Worm (Caenorhabditis elegans): Measurements from ENCODE around the gene cln-3.1.

The cln-3.1 gene

ce11 chrV:11314025-11314880 lies 48.8 kb upstream of the cln-3.1 start (continued):
- TF ChIP-seq ets-4 (GFP tag; optimal IDR thresholded peaks at IDR 0.05) (peak; percentile 99), snpc-1.1 (tag; optimal IDR thresholded peaks at IDR 0.05; ENCODE audit: insufficient read depth) (peak; percentile 87), snpc-1.3 (tag; optimal IDR thresholded peaks at IDR 0.05; ENCODE audit: insufficient read depth) (peak; percentile 97), K11D2.4 (GFP tag; IDR thresholded peaks at IDR 0.05) (peak; percentile 89), bed-1 (GFP tag; IDR thresholded peaks at IDR 0.05) (peak; percentile 98), attf-5 (GFP tag; optimal IDR thresholded peaks at IDR 0.05) (peak; percentile 96), him-1 (tag; optimal IDR thresholded peaks at IDR 0.05) (peak; percentile 96), hmg-20 (GFP tag; IDR thresholded peaks at IDR 0.05) (peak; percentile 92), F49E8.2 (tag; optimal IDR thresholded peaks at IDR 0.05; ENCODE audit: insufficient read depth) (peak; percentile 93), hlh-12 (tag; optimal IDR thresholded peaks at IDR 0.05) (peak; percentile 90), chd-7 (tag; optimal IDR thresholded peaks at IDR 0.05) (peak; percentile 99), ztf-28 (GFP tag; IDR thresholded peaks at IDR 0.05) (peak; percentile 95), nfya-2 (GFP tag; IDR thresholded peaks at IDR 0.05) (peak; percentile 92; the same call in 1 of the 2 replicates), madf-10 (tag; optimal IDR thresholded peaks at IDR 0.05) (peak; percentile 90), atf-7 (tag; optimal IDR thresholded peaks at IDR 0.05) (peak; percentile 95), dpl-1 (GFP tag; optimal IDR thresholded peaks at IDR 0.05) (peak; percentile 61), F10E7.11 (tag; optimal IDR thresholded peaks at IDR 0.05) (peak; percentile 99), rcor-1 (GFP tag; IDR thresholded peaks at IDR 0.05) (peak; percentile 95), hsf-1 (GFP tag; IDR thresholded peaks at IDR 0.05) (peak; percentile 78), F39B2.1 (GFP tag; IDR thresholded peaks at IDR 0.05) (peak; percentile 29; the same call in 1 of the 2 replicates), aptf-3 (GFP tag; IDR thresholded peaks at IDR 0.05) (peak; percentile 97), ztf-26 (tag; optimal IDR thresholded peaks at IDR 0.05) (peak; percentile 95), die-1 (tag; optimal IDR thresholded peaks at IDR 0.05) (peak; percentile 98), snpc-4 (GFP tag; optimal IDR thresholded peaks at IDR 0.05) (peak; percentile 87), snpc-4 (tag; optimal IDR thresholded peaks at IDR 0.05) (peak; percentile 68 to 91 (median 88)), ama-1 (optimal IDR thresholded peaks at IDR 0.05) (no peak), ama-1 (GFP tag; optimal IDR thresholded peaks at IDR 0.05) (peak; percentile 95 to 96), nhr-120 (GFP tag; IDR thresholded peaks at IDR 0.05) (peak; percentile 99), unc-62 (GFP tag; optimal IDR thresholded peaks at IDR 0.05) (peak; percentile 25), lsl-1 (GFP tag; optimal IDR thresholded peaks at IDR 0.05) (peak; percentile 74), attf-6 (GFP tag; IDR thresholded peaks at IDR 0.05) (peak; percentile 88), fkh-3 (tag; optimal IDR thresholded peaks at IDR 0.05) (peak; percentile 99), Y53F4B.3 (GFP tag; IDR thresholded peaks at IDR 0.05) (peak; percentile 84), B0035.1 (tag; optimal IDR thresholded peaks at IDR 0.05) (peak; percentile 92), F55B11.4 (tag; optimal IDR thresholded peaks at IDR 0.05; ENCODE audit: borderline replicate concordance, insufficient read depth) (peak; percentile 25), nhr-90 (tag; optimal IDR thresholded peaks at IDR 0.05) (peak; percentile 97), mel-28 (tag; optimal IDR thresholded peaks at IDR 0.05; ENCODE audit: borderline replicate concordance) (peak; percentile 89), lin-54 (GFP tag; optimal IDR thresholded peaks at IDR 0.05) (peak; percentile 89), F52B5.7 (tag; optimal IDR thresholded peaks at IDR 0.05) (peak; percentile 100), mes-4 (tag; optimal IDR thresholded peaks at IDR 0.05) (peak; percentile 95), hmg-1.2 (GFP tag; IDR thresholded peaks at IDR 0.05) (peak; percentile 90)

Measured in whole organism, young adult.